Worm (Caenorhabditis elegans) whole organism, L4 larva: ENCODE results near the gene tag-180.

Experiments
- D1046.2 ChIP-seq: fragments of 200-800 bp; sonication (Bioruptor generic); IDR thresholded peaks from 2 replicates; pipeline ENCODE4 v1.3.6; 2022; ENCODE audit warnings: missing genetic modification characterization, missing compliant biosample characterization
- F10B5.3 ChIP-seq: sonication (generic microtip); optimal IDR thresholded peaks from 2 replicates; lab custom pipeline; 2016; ENCODE audit warnings: mild to moderate bottlenecking, missing genetic modification characterization, missing compliant biosample characterization
- F44E2.7 ChIP-seq: fragments of 200-800 bp; sonication (Bioruptor generic); IDR thresholded peaks from 2 replicates; pipeline ENCODE4 v2.1.2; 2022; ENCODE audit warnings: missing genetic modification characterization, missing compliant biosample characterization
- R02D3.7 ChIP-seq: fragments of 150-350 bp; sonication (generic microtip); optimal IDR thresholded peaks from 3 replicates; lab custom pipeline; 2014; ENCODE audit warnings: missing biosample characterization, missing genetic modification characterization
- T20F7.1 ChIP-seq: fragments of 200-800 bp; sonication (Bioruptor generic); optimal IDR thresholded peaks from 2 replicates; lab custom pipeline; 2018; ENCODE audit warnings: mild to moderate bottlenecking, missing genetic modification characterization, missing compliant biosample characterization
- T26A8.4 ChIP-seq: fragments of 200-800 bp; sonication (Bioruptor generic); IDR thresholded peaks from 2 replicates; pipeline ENCODE4 v1.3.6; 2022; ENCODE audit warnings: missing genetic modification characterization, missing compliant biosample characterization
- Y75B8A.6 ChIP-seq: fragments of 200-800 bp; sonication (Bioruptor generic); IDR thresholded peaks from 2 replicates; pipeline ENCODE4 v1.3.6; 2022; ENCODE audit warnings: missing genetic modification reagents, missing genetic modification characterization, missing compliant biosample characterization
- ZK546.5 ChIP-seq, 2 experiments: sonication (generic microtip); optimal IDR thresholded peaks; 2 replicates each; lab custom pipeline; 2017; ENCODE audit warnings: missing biosample characterization in 2 of 2, missing genetic modification characterization in 2 of 2
- arid-1 ChIP-seq: fragments of 200-800 bp; sonication (Bioruptor generic); conservative IDR thresholded peaks from 2 replicates; pipeline ENCODE4 v1.3.6; 2022; ENCODE audit warnings: missing genetic modification reagents, missing genetic modification characterization, missing compliant biosample characterization
- ceh-32 ChIP-seq: sonication (generic microtip); optimal IDR thresholded peaks from 2 replicates; lab custom pipeline; 2016; ENCODE audit warnings: mild to moderate bottlenecking, missing genetic modification characterization, missing compliant biosample characterization; ENCODE audit not compliant: poor library complexity
- ces-1 ChIP-seq: fragments of 150-350 bp; sonication (generic microtip); optimal IDR thresholded peaks from 4 replicates; lab custom pipeline; 2014; ENCODE audit warnings: missing biosample characterization, missing genetic modification reagents, missing genetic modification characterization
- cey-2 ChIP-seq: sonication (generic microtip); optimal IDR thresholded peaks from 3 replicates; lab custom pipeline; 2017; ENCODE audit warnings: missing genetic modification characterization, mild to moderate bottlenecking, missing compliant biosample characterization, antibody characterized with exemption, borderline replicate concordance; ENCODE audit not compliant: insufficient read depth
- ctbp-1 ChIP-seq: fragments of 200-800 bp; sonication (Bioruptor generic); IDR thresholded peaks from 2 replicates; pipeline ENCODE4 v1.3.6; 2022; ENCODE audit warnings: missing genetic modification reagents, missing genetic modification characterization, missing compliant biosample characterization
- daf-16 ChIP-seq, 3 experiments: sonication (generic microtip); optimal IDR thresholded peaks; 2 replicates each; lab custom pipeline; 2016 to 2017; ENCODE audit warnings: missing genetic modification characterization in 3 of 3, missing genetic modification reagents in 3 of 3, mild to moderate bottlenecking in 2 of 3, missing compliant biosample characterization in 2 of 3, missing biosample characterization in 1 of 3, moderate library complexity in 1 of 3
- dmd-8 ChIP-seq: fragments of 200-800 bp; sonication (Bioruptor generic); IDR thresholded peaks from 2 replicates; pipeline ENCODE4 v1.3.6; 2022; ENCODE audit warnings: missing genetic modification characterization, missing compliant biosample characterization
- dve-1 ChIP-seq: sonication (generic microtip); optimal IDR thresholded peaks from 2 replicates; lab custom pipeline; 2017; ENCODE audit warnings: antibody characterized with exemption, mild to moderate bottlenecking, missing genetic modification characterization, missing compliant biosample characterization; ENCODE audit not compliant: insufficient read depth
- fos-1 ChIP-seq: fragments of 150-350 bp; optimal IDR thresholded peaks from 2 replicates; lab custom pipeline; 2014; ENCODE audit warnings: missing biosample characterization, missing genetic modification characterization
- gei-8 ChIP-seq: fragments of 200-800 bp; sonication (Bioruptor generic); optimal IDR thresholded peaks from 2 replicates; lab custom pipeline; 2018; ENCODE audit warnings: mild to moderate bottlenecking, missing genetic modification characterization, missing compliant biosample characterization
- hlh-11 ChIP-seq: fragments of 200-800 bp; sonication (Bioruptor generic); optimal IDR thresholded peaks from 2 replicates; lab custom pipeline; 2018; ENCODE audit warnings: mild to moderate bottlenecking, missing genetic modification characterization, missing compliant biosample characterization
- hlh-30 ChIP-seq: sonication (generic microtip); optimal IDR thresholded peaks from 2 replicates; lab custom pipeline; 2017; ENCODE audit warnings: antibody characterized with exemption, mild to moderate bottlenecking, missing genetic modification characterization, missing compliant biosample characterization; ENCODE audit not compliant: insufficient read depth
- lim-7 ChIP-seq: fragments of 200-800 bp; sonication (Bioruptor generic); IDR thresholded peaks from 2 replicates; pipeline ENCODE4 v1.3.6; 2022; ENCODE audit warnings: missing genetic modification characterization, missing compliant biosample characterization
- lir-3 ChIP-seq: sonication (generic microtip); optimal IDR thresholded peaks from 2 replicates; lab custom pipeline; 2016; ENCODE audit warnings: mild to moderate bottlenecking, missing genetic modification characterization, missing compliant biosample characterization
- mep-1 ChIP-seq: fragments of 150-350 bp; sonication (generic microtip); optimal IDR thresholded peaks from 3 replicates; lab custom pipeline; 2014; ENCODE audit warnings: missing biosample characterization, missing genetic modification characterization
- mes-2 ChIP-seq: sonication (generic microtip); optimal IDR thresholded peaks from 2 replicates; lab custom pipeline; 2016; ENCODE audit warnings: missing genotype, mild to moderate bottlenecking, missing genetic modification characterization, missing compliant biosample characterization; ENCODE audit not compliant: poor library complexity, severe bottlenecking
- nhr-11 ChIP-seq: fragments of 150-350 bp; optimal IDR thresholded peaks from 2 replicates; lab custom pipeline; 2014; ENCODE audit warnings: missing biosample characterization, missing genetic modification characterization
- nhr-111 ChIP-seq: fragments of 200-800 bp; sonication (Bioruptor generic); optimal IDR thresholded peaks from 2 replicates; lab custom pipeline; 2018; ENCODE audit warnings: mild to moderate bottlenecking, missing genetic modification characterization, missing compliant biosample characterization
- nhr-237 ChIP-seq: sonication (generic microtip); optimal IDR thresholded peaks from 2 replicates; lab custom pipeline; 2017; ENCODE audit warnings: missing biosample characterization, missing genetic modification characterization
- nhr-28 ChIP-seq: fragments of 150-350 bp; optimal IDR thresholded peaks from 2 replicates; lab custom pipeline; 2014; ENCODE audit warnings: missing biosample characterization, missing genetic modification characterization
- nhr-41 ChIP-seq: fragments of 200-800 bp; sonication (Bioruptor generic); IDR thresholded peaks from 2 replicates; pipeline ENCODE4 v1.3.6; 2022; ENCODE audit warnings: missing genetic modification reagents, missing genetic modification characterization, missing compliant biosample characterization
- nhr-48 ChIP-seq: sonication (generic microtip); optimal IDR thresholded peaks from 2 replicates; lab custom pipeline; 2016; ENCODE audit warnings: mild to moderate bottlenecking, missing genetic modification characterization, missing compliant biosample characterization
- nhr-76 ChIP-seq: fragments of 150-350 bp; optimal IDR thresholded peaks from 2 replicates; lab custom pipeline; 2014; ENCODE audit warnings: missing biosample characterization, missing genetic modification characterization
- nhr-77 ChIP-seq: fragments of 150-350 bp; optimal IDR thresholded peaks from 2 replicates; lab custom pipeline; 2014; ENCODE audit warnings: missing biosample characterization, missing genetic modification characterization
- pha-4 ChIP-seq, 2 experiments: fragments of 150-350 bp in 1 of 2; fragments of 200-800 bp in 1 of 2; sonication (Bioruptor generic) in 1 of 2; IDR thresholded peaks in 1 of 2; optimal IDR thresholded peaks in 1 of 2; 2 replicates each; pipeline versions ENCODE4 v1.3.6 to Lab custom; 2014 to 2022; ENCODE audit warnings: missing genetic modification characterization in 2 of 2, missing genetic modification reagents in 2 of 2, missing biosample characterization in 1 of 2, missing compliant biosample characterization in 1 of 2
- php-3 ChIP-seq: fragments of 200-800 bp; sonication (Bioruptor generic); IDR thresholded peaks from 2 replicates; pipeline ENCODE4 v1.3.6; 2022; ENCODE audit warnings: missing genetic modification reagents, missing genetic modification characterization, missing compliant biosample characterization
- rbr-2 ChIP-seq: sonication (generic microtip); optimal IDR thresholded peaks from 2 replicates; lab custom pipeline; 2016; ENCODE audit warnings: missing genotype, missing genetic modification characterization, missing compliant biosample characterization
- saeg-2 ChIP-seq: fragments of 200-800 bp; sonication (Bioruptor generic); IDR thresholded peaks from 2 replicates; pipeline ENCODE4 v1.3.6; 2022; ENCODE audit warnings: missing genetic modification reagents, missing genetic modification characterization, missing compliant biosample characterization
- set-16 ChIP-seq: fragments of 200-800 bp; sonication (Bioruptor generic); IDR thresholded peaks from 2 replicates; pipeline ENCODE4 v1.3.6; 2022; ENCODE audit warnings: missing genetic modification reagents, missing genetic modification characterization, missing compliant biosample characterization
- tag-97 ChIP-seq: fragments of 200-800 bp; sonication (Bioruptor generic); IDR thresholded peaks from 2 replicates; pipeline ENCODE4 v1.3.6; 2022; ENCODE audit warnings: missing genetic modification characterization, missing compliant biosample characterization
- unc-130 ChIP-seq: sonication (generic microtip); optimal IDR thresholded peaks from 2 replicates; lab custom pipeline; 2016; ENCODE audit warnings: missing genetic modification reagents, missing genetic modification characterization, missing compliant biosample characterization
- unc-62 ChIP-seq, 3 experiments: fragments of 150-350 bp in 1 of 3; sonication (generic microtip); optimal IDR thresholded peaks in 2 of 3; peaks in 1 of 3; 1 replicate in 1 of 3; 2 replicates in 2 of 3; lab custom pipeline; 2014 to 2017; ENCODE audit warnings: missing biosample characterization in 3 of 3, missing genetic modification characterization in 3 of 3, missing genetic modification reagents in 3 of 3, missing genotype in 1 of 3
- vab-7 ChIP-seq: fragments of 200-800 bp; sonication (Bioruptor generic); IDR thresholded peaks from 2 replicates; pipeline ENCODE4 v1.3.6; 2022; ENCODE audit warnings: missing genetic modification reagents, missing genetic modification characterization, missing compliant biosample characterization
- zag-1 ChIP-seq: fragments of 150-350 bp; optimal IDR thresholded peaks from 2 replicates; lab custom pipeline; 2014; ENCODE audit warnings: missing biosample characterization, missing genetic modification characterization
- zfp-2 ChIP-seq: sonication (generic microtip); optimal IDR thresholded peaks from 2 replicates; lab custom pipeline; 2016; ENCODE audit warnings: mild to moderate bottlenecking, missing genetic modification characterization, missing compliant biosample characterization
- zip-11 ChIP-seq: fragments of 200-800 bp; sonication (Bioruptor generic); IDR thresholded peaks from 2 replicates; pipeline ENCODE4 v1.3.6; 2022; ENCODE audit warnings: missing genetic modification characterization, missing compliant biosample characterization
- ztf-7 ChIP-seq: fragments of 150-350 bp; optimal IDR thresholded peaks from 2 replicates; lab custom pipeline; 2014; ENCODE audit warnings: missing biosample characterization, missing genetic modification characterization

tag-180 gene

DNA sequence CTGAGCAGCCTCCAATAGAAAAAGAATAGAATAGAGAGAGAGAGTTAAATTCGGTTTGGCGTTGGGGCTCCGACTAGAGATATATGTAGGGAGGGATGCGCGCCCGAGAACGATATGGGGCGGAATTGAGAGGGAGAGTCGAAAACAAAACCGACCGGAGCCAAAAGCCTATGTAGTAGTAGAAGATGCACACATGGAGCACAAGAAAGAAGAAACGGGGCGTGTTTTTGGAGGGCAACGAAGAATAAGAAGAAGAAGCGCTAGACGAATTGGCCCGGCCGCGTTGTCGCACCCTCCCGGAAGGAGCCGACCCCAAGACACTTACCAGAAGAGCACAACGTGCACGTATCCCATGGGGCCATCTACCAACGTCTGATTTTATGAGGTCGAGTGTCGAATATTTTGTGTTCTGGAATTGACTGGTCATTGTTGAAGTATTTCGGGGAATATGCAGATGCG, at the start of gene tag-180:
tag-180 (minus strand) TSS at position 409 of the 459 bp plus-strand sequence.
- TF ChIP-seq nhr-237 (tag; lab: Kevin White, UChicago) (no peak), mes-2 (tag; lab: Kevin White, UChicago) (no peak), fos-1 (tag; lab: Kevin White, UChicago) (no peak), dmd-8 (GFP tag; lab: Robert Waterston, UW) (no peak), dve-1 (tag; lab: Kevin White, UChicago) (no peak), lim-7 (GFP tag; lab: Robert Waterston, UW) (no peak), lir-3 (no peak), rbr-2 (tag; lab: Kevin White, UChicago) (peak; percentile 16), ces-1 (GFP tag; lab: Kevin White, UChicago) (no peak), ctbp-1 (GFP tag; lab: Robert Waterston, UW) (0 out of 2 replicates have a peak, but pooled peaks have one; percentile 16), R02D3.7 (tag; lab: Kevin White, UChicago) (no peak), ceh-32 (tag; lab: Kevin White, UChicago) (no peak), vab-7 (no peak), unc-130 (no peak), unc-62 (GFP tag; optimal IDR thresholded peaks at IDR 0.05 in 1 of 2; lab: Kevin White, UChicago) (peak in 1 of 2 experiments; percentile 53), unc-62 (tag; optimal IDR thresholded peaks at IDR 0.05; lab: Kevin White, UChicago) (no peak), ZK546.5 (tag; optimal IDR thresholded peaks at IDR 0.05; lab: Kevin White, UChicago) (no peak), arid-1 (GFP tag; lab: Robert Waterston, UW) (no peak), set-16 (GFP tag; lab: Robert Waterston, UW) (peak; percentile 17; the same call in 1 of the 2 replicates), hlh-30 (peak; percentile 4), T20F7.1 (GFP tag; lab: Kevin White, UChicago) (no peak), nhr-28 (no peak), zip-11 (GFP tag; lab: Robert Waterston, UW) (no peak), cey-2 (tag; lab: Kevin White, UChicago) (no peak)

DNA sequence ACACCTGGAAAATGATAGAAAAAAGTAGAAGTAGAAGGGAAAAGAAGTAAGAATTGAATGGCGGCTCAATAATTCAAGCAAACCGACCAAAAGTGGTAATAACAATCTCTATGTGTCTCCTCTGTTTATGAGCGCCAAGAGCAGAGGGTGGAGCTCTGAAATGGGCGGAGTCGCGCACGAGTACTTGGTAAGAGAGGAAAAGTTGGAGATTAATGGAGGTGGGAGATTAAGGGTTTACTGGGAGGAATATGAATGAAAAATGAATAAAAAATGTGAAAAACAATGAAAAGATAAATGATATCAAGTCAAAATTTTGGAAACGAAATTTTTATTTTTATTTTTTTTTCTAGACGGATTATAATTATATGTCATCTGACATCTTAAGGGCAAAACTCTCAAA, 48.5 kb upstream of the tag-180 start:
- TF ChIP-seq hlh-11 (tag; lab: Kevin White, UChicago): no peak
- TF ChIP-seq unc-62 (GFP tag; optimal IDR thresholded peaks at IDR 0.05 in 1 of 2; lab: Kevin White, UChicago): no peak
- TF ChIP-seq unc-62 (tag; optimal IDR thresholded peaks at IDR 0.05; lab: Kevin White, UChicago): no peak
- TF ChIP-seq daf-16 (GFP tag; optimal IDR thresholded peaks at IDR 0.05; lab: Kevin White, UChicago): no peak
- no peak for TF ChIP-seq daf-16 (tag; optimal IDR thresholded peaks at IDR 0.05; lab: Kevin White, UChicago)
- no peak for TF ChIP-seq nhr-11 (tag; lab: Kevin White, UChicago)
- no peak for TF ChIP-seq nhr-111
- no peak for TF ChIP-seq ces-1 (GFP tag; lab: Kevin White, UChicago)
- no peak for TF ChIP-seq php-3
- TF ChIP-seq pha-4 (GFP tag; IDR thresholded peaks at IDR 0.05; lab: Robert Waterston, UW): no peak
- no peak for TF ChIP-seq pha-4 (tag; optimal IDR thresholded peaks at IDR 0.05; lab: Kevin White, UChicago)
- TF ChIP-seq cey-2 (tag; lab: Kevin White, UChicago): no peak
- no peak for TF ChIP-seq arid-1 (GFP tag; lab: Robert Waterston, UW)
- no peak for TF ChIP-seq mep-1 (tag; lab: Kevin White, UChicago)
- TF ChIP-seq tag-97: no peak
- TF ChIP-seq F10B5.3 (tag; lab: Kevin White, UChicago): no peak
- TF ChIP-seq saeg-2 (GFP tag; lab: Robert Waterston, UW): no peak
- TF ChIP-seq, all 104 proteins: peak for 0

DNA sequence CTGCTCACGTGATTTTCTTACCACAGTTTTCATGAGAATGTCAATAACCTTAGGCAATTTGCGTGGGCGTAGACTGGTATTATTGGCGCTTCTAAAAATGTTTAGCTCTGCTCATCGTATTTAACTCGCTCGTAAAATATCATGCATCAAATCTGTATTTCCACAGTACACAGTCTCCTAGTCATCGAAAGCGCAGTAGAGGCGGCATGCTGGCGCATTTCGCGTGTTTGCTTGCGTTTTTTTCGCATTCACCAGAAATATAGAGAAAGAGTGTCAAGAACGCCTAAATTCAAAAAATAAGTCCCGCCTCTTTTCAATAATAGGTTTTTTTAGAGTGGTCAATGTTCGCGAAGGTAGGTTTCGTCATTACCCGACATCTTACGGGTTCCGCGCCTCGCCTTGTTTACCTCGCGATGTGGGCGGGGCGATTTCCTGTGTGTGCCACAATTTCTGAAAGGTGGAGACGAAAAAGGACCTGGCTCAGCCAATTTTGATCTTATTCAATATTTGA, 47.4 kb upstream of the tag-180 start:
- no peak for TF ChIP-seq nhr-76
- peak; percentile 84 for TF ChIP-seq gei-8 (GFP tag; lab: Kevin White, UChicago)
- peak; percentile 60 for TF ChIP-seq hlh-11 (tag; lab: Kevin White, UChicago)
- no peak for TF ChIP-seq ztf-7
- no peak for TF ChIP-seq zag-1
- TF ChIP-seq D1046.2 (GFP tag; lab: Robert Waterston, UW): peak; percentile 73
- peak; percentile 70 for TF ChIP-seq nhr-48 (tag; lab: Kevin White, UChicago)
- TF ChIP-seq zfp-2 (tag; lab: Kevin White, UChicago): no peak
- peak; percentile 69; the same call in 1 of the 2 replicates for TF ChIP-seq saeg-2 (GFP tag; lab: Robert Waterston, UW)
- TF ChIP-seq nhr-41 (GFP tag; lab: Robert Waterston, UW): 0 out of 2 replicates have a peak, but pooled peaks have one; percentile 15
- no peak for TF ChIP-seq nhr-77 (tag; lab: Kevin White, UChicago)
- peak; percentile 74; the same call in 1 of the 2 replicates for TF ChIP-seq F44E2.7 (GFP tag; lab: Robert Waterston, UW)
- TF ChIP-seq T26A8.4 (GFP tag; lab: Robert Waterston, UW): peak; percentile 92
- peak; percentile 82; the same call in 1 of the 2 replicates for TF ChIP-seq Y75B8A.6 (GFP tag; lab: Robert Waterston, UW)
- no peak for TF ChIP-seq vab-7
